Fruit fly (Drosophila melanogaster): ENCODE data around the gene Bcs1.

DNA sequence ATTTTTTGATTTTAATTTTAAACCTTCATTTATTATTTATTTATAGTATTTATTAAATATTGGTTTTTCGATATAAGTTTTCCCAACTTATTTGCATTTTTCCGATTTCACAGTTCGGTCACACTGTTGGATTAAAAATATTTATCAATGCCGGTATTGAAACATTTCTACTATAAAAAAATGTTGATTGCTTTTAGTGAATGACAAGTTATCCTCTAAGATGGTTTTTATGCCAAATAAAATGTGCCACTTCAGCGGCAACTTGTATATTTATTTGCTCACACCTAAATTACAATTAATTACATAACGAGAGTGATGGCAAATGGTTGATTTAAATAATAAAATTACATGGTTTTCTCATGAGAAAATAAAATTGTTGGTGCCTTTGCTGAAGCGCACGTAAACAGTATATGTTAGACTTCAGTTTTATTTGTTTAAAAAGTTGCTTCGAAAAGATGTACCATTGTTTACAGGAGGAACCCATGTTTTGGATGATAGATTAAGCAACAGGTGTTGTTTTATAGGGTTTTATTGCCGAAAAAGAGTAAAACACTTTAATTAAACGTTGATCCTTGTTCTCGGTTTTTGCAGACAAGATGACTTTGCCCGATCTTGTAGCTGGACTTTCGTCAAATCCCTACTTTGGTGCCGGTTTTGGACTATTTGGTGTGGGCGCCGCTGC, at the start of gene Bcs1:
- TF ChIP-seq CTCF (optimal IDR thresholded peaks at IDR 0.05), result no peak
- TF ChIP-seq CG8478 (optimal IDR thresholded peaks at IDR 0.05), result no peak
